Worm (Caenorhabditis elegans): Measurements from ENCODE around the gene C01G5.4.

ce11 chrIV:6572238-6572637, 40.7 kb downstream of the C01G5.4 start, which contains the start of gene bicd-1:
- TF ChIP-seq nhr-11 (tag; optimal IDR thresholded peaks at IDR 0.05) (no peak), odd-2 (tag; optimal IDR thresholded peaks at IDR 0.05) (no peak), K02D7.2 (tag; optimal IDR thresholded peaks at IDR 0.05) (no peak), ama-1 (optimal IDR thresholded peaks at IDR 0.05) (no peak), pat-9 (tag; optimal IDR thresholded peaks at IDR 0.05) (no peak), lin-11 (tag; optimal IDR thresholded peaks at IDR 0.05) (no peak), hlh-6 (tag; optimal IDR thresholded peaks at IDR 0.05) (no peak), pros-1 (tag; optimal IDR thresholded peaks at IDR 0.05) (no peak), ceh-14 (tag; optimal IDR thresholded peaks at IDR 0.05) (no peak)

All from whole organism, late embryonic.